Worm (Caenorhabditis elegans) whole organism, L3 larva: Measurements from ENCODE around the gene R107.2.

Experiments used
- R02D3.7 ChIP-seq: fragments of 150-350 bp; optimal IDR thresholded peaks from 2 replicates; lab custom pipeline; 2014; ENCODE audit warnings: missing biosample characterization, missing genetic modification characterization
- ZK546.5 ChIP-seq: sonication (generic microtip); optimal IDR thresholded peaks from 2 replicates; lab custom pipeline; 2017; ENCODE audit warnings: missing biosample characterization, missing genetic modification characterization
- aly-2 ChIP-seq: fragments of 150-350 bp; optimal IDR thresholded peaks from 2 replicates; lab custom pipeline; 2014; ENCODE audit warnings: missing biosample characterization, missing genetic modification characterization
- ama-1 ChIP-seq: fragments of 150-350 bp; optimal IDR thresholded peaks from 2 replicates; lab custom pipeline; 2018
- ceh-82 ChIP-seq: fragments of 150-350 bp; optimal IDR thresholded peaks from 2 replicates; lab custom pipeline; 2014; ENCODE audit warnings: missing biosample characterization, missing genetic modification characterization
- ceh-9 ChIP-seq: sonication (generic microtip); optimal IDR thresholded peaks from 2 replicates; lab custom pipeline; 2018; ENCODE audit warnings: missing biosample characterization, missing genetic modification characterization
- egl-27 ChIP-seq: sonication (generic microtip); optimal IDR thresholded peaks from 4 replicates; lab custom pipeline; 2017; ENCODE audit warnings: missing biosample characterization, missing genetic modification reagents, missing genetic modification characterization
- elt-1 ChIP-seq: fragments of 150-350 bp; optimal IDR thresholded peaks from 2 replicates; lab custom pipeline; 2014; ENCODE audit warnings: missing biosample characterization, missing genetic modification characterization
- elt-2 ChIP-seq: sonication (generic microtip); optimal IDR thresholded peaks from 2 replicates; lab custom pipeline; 2016; ENCODE audit warnings: missing genetic modification reagents, mild to moderate bottlenecking, missing genetic modification characterization, missing compliant biosample characterization
- elt-3 ChIP-seq, 3 experiments: fragments of 150-350 bp in 1 of 3; sonication (generic microtip) in 2 of 3; optimal IDR thresholded peaks; 2 replicates in 2 of 3; 4 replicates in 1 of 3; lab custom pipeline; 2014 to 2017; ENCODE audit warnings: missing biosample characterization in 3 of 3, missing genetic modification characterization in 3 of 3
- fos-1 ChIP-seq: fragments of 150-350 bp; optimal IDR thresholded peaks from 2 replicates; lab custom pipeline; 2014; ENCODE audit warnings: missing biosample characterization, missing genetic modification characterization
- hmg-11 ChIP-seq: sonication (generic microtip); optimal IDR thresholded peaks from 2 replicates; lab custom pipeline; 2016; ENCODE audit warnings: missing genetic modification characterization, missing compliant biosample characterization
- jun-1 ChIP-seq: fragments of 150-350 bp; optimal IDR thresholded peaks from 2 replicates; lab custom pipeline; 2014; ENCODE audit warnings: missing biosample characterization, missing genetic modification reagents, missing genetic modification characterization
- lin-15B ChIP-seq: fragments of 150-350 bp; optimal IDR thresholded peaks from 2 replicates; lab custom pipeline; 2014; ENCODE audit warnings: missing biosample characterization, missing genetic modification characterization
- lin-39 ChIP-seq: fragments of 150-350 bp; optimal IDR thresholded peaks from 2 replicates; lab custom pipeline; 2018; ENCODE audit warnings: missing biosample characterization, missing genetic modification reagents, missing genetic modification characterization
- lsy-12 ChIP-seq: sonication (generic microtip); optimal IDR thresholded peaks from 2 replicates; lab custom pipeline; 2016; ENCODE audit warnings: mild to moderate bottlenecking, missing genetic modification characterization, missing compliant biosample characterization
- mml-1 ChIP-seq: fragments of 150-350 bp; sonication (generic microtip); optimal IDR thresholded peaks from 3 replicates; lab custom pipeline; 2014; ENCODE audit warnings: missing biosample characterization, missing genetic modification characterization
- nfya-1 ChIP-seq: sonication (generic microtip); optimal IDR thresholded peaks from 2 replicates; lab custom pipeline; 2017; ENCODE audit warnings: missing genetic modification characterization, mild to moderate bottlenecking, missing compliant biosample characterization, antibody characterized with exemption, moderate library complexity; ENCODE audit not compliant: insufficient read depth
- nhr-11 ChIP-seq: fragments of 150-350 bp; optimal IDR thresholded peaks from 2 replicates; lab custom pipeline; 2014; ENCODE audit warnings: missing biosample characterization, missing genetic modification characterization
- nhr-23 ChIP-seq: fragments of 150-350 bp; optimal IDR thresholded peaks from 2 replicates; lab custom pipeline; 2014; ENCODE audit warnings: missing biosample characterization, missing genetic modification reagents, missing genetic modification characterization
- nhr-28 ChIP-seq: fragments of 150-350 bp; optimal IDR thresholded peaks from 2 replicates; lab custom pipeline; 2014; ENCODE audit warnings: missing biosample characterization, missing genetic modification characterization
- nhr-77 ChIP-seq: fragments of 150-350 bp; optimal IDR thresholded peaks from 2 replicates; lab custom pipeline; 2014; ENCODE audit warnings: missing biosample characterization, missing genetic modification characterization
- pha-4 ChIP-seq: fragments of 150-350 bp; optimal IDR thresholded peaks from 2 replicates; lab custom pipeline; 2014; ENCODE audit warnings: missing biosample characterization, missing genetic modification reagents, missing genetic modification characterization
- pqm-1 ChIP-seq: fragments of 150-350 bp; optimal IDR thresholded peaks from 2 replicates; lab custom pipeline; 2017; ENCODE audit warnings: missing biosample characterization, missing genetic modification characterization, inconsistent platforms
- sea-2 ChIP-seq: fragments of 150-350 bp; sonication (generic microtip); optimal IDR thresholded peaks from 4 replicates; lab custom pipeline; 2014; ENCODE audit warnings: missing biosample characterization, missing genetic modification reagents, missing genetic modification characterization
- skn-1 ChIP-seq: fragments of 150-350 bp; optimal IDR thresholded peaks from 2 replicates; lab custom pipeline; 2014; ENCODE audit warnings: missing biosample characterization, missing genetic modification characterization
- snpc-4 ChIP-seq: fragments of 150-350 bp; optimal IDR thresholded peaks from 2 replicates; lab custom pipeline; 2014; ENCODE audit warnings: missing biosample characterization, missing genetic modification characterization
- unc-39 ChIP-seq: sonication (generic microtip); optimal IDR thresholded peaks from 4 replicates; lab custom pipeline; 2017; ENCODE audit warnings: missing biosample characterization, missing genetic modification characterization
- unc-62 ChIP-seq: fragments of 150-350 bp; sonication (generic microtip); optimal IDR thresholded peaks from 4 replicates; lab custom pipeline; 2014; ENCODE audit warnings: missing biosample characterization, missing genetic modification reagents, missing genetic modification characterization
- zag-1 ChIP-seq: fragments of 150-350 bp; optimal IDR thresholded peaks from 2 replicates; lab custom pipeline; 2014; ENCODE audit warnings: missing biosample characterization, missing genetic modification characterization
- ztf-11 ChIP-seq: fragments of 150-350 bp; optimal IDR thresholded peaks from 2 replicates; lab custom pipeline; 2014; ENCODE audit warnings: missing biosample characterization, missing genetic modification characterization
- ztf-4 ChIP-seq: fragments of 150-350 bp; optimal IDR thresholded peaks from 2 replicates; lab custom pipeline; 2014; ENCODE audit warnings: missing biosample characterization, missing genetic modification characterization

Gene R107.2

DNA sequence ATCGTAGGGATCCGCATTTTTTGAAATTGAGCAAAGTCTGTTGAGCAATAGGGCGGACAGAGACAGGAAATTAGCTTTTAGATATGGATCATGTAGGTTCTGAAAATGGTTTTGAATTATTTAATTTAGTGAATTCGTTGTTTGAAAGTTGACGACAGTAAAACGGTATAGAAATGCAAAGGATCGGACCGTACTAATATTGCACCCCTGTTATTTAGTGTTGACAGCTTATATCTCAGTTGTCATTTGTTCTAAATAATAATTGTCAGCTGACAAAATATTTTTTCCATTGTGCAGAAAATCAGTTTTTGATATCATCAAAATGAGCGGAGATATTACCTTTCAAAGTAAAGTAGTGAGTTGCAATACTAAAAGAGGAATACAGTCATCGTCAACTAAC, 25.6 kb upstream of the R107.2 start, which contains the start of gene lin-12:
Gene lin-12 (minus strand): TSS at position 101 of the 400 bp plus-strand sequence.
- no peak for TF ChIP-seq unc-39 (tag; lab: Kevin White, UChicago)
- no peak for TF ChIP-seq nhr-23 (tag; lab: Kevin White, UChicago)
- no peak for TF ChIP-seq pha-4 (tag; lab: Kevin White, UChicago)
- TF ChIP-seq ceh-9 (tag; lab: Kevin White, UChicago) = no peak
- no peak for TF ChIP-seq lsy-12 (tag; lab: Kevin White, UChicago)
- no peak for TF ChIP-seq elt-2 (tag; lab: Kevin White, UChicago)
- TF ChIP-seq nfya-1 (tag; lab: Kevin White, UChicago) = no peak
- TF ChIP-seq ztf-11 (tag; lab: Kevin White, UChicago) = no peak
- no peak for TF ChIP-seq lin-39 (tag; lab: Kevin White, UChicago)
- TF ChIP-seq egl-27 (tag; lab: Kevin White, UChicago) = no peak
- TF ChIP-seq skn-1 = no peak
- no peak for TF ChIP-seq lin-15B (tag; lab: Kevin White, UChicago)
- no peak for TF ChIP-seq snpc-4 (tag; lab: Kevin White, UChicago)

DNA sequence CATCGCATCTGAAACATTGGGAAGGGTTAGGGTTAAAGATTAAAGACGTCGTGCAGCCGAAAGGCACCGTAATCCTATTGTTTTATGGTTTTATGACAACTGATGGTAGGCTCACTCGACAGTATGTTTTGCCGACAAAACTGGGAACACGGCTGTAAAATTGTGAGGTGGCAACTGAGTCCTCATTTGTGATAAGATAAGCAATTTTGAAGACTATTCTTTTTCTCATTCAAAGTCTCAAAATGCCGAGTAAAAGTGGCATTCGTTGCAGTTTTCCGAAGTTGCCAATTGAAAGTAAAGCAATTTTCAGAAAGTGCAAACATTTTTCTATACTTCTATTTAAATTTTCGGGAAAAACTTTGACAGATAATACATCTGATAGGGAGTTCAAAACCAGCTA, 24.0 kb upstream of the R107.2 start:
- no peak for TF ChIP-seq nfya-1 (tag; lab: Kevin White, UChicago)
- no peak for TF ChIP-seq aly-2
- no peak for TF ChIP-seq ceh-82 (tag; lab: Kevin White, UChicago)
- TF ChIP-seq ztf-4 (tag; lab: Kevin White, UChicago) = no peak
- no peak for TF ChIP-seq unc-62 (GFP tag; lab: Kevin White, UChicago)
- TF ChIP-seq jun-1 (tag; lab: Kevin White, UChicago) = no peak
- TF ChIP-seq elt-2 (tag; lab: Kevin White, UChicago) = peak; percentile 55
- peak; percentile 4 for TF ChIP-seq pqm-1 (tag; lab: Kevin White, UChicago)
- TF ChIP-seq snpc-4 (tag; lab: Kevin White, UChicago) = no peak
- TF ChIP-seq nhr-11 (tag; lab: Kevin White, UChicago) = no peak
- TF ChIP-seq elt-1 (tag; lab: Kevin White, UChicago) = no peak
- TF ChIP-seq elt-3 (tag; optimal IDR thresholded peaks at IDR 0.05; lab: Kevin White, UChicago) = no peak
- TF ChIP-seq mml-1 (tag; lab: Kevin White, UChicago) = no peak
- TF ChIP-seq nhr-28 (tag; lab: Kevin White, UChicago) = no peak

DNA sequence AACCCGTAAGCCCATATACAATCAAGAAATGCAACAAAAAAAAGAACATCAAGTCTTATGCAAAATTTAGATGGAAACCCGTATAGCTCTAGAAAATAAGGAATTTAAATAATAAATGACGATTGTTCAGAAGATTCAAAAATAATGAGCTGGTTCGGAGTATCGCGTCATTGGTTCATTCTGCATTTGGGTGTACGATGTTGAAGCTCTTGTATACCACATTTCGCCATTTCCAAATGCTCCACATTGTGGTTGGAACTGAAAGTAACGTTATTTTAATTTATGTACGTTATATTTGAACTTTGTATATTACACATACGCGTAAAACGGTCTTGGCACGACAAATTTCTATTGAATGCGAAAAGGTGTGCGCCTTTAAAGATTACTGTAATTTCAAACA, 14.5 kb upstream of the R107.2 start:
- TF ChIP-seq nhr-77 (tag; lab: Kevin White, UChicago) (peak; percentile 50), ama-1 (lab: Kevin White, UChicago) (peak; percentile 17), pha-4 (tag; lab: Kevin White, UChicago) (peak; percentile 3), ZK546.5 (no peak), fos-1 (tag; lab: Kevin White, UChicago) (peak; percentile 38), sea-2 (GFP tag; lab: Kevin White, UChicago) (no peak), lin-39 (tag; lab: Kevin White, UChicago) (no peak), elt-2 (tag; lab: Kevin White, UChicago) (peak; percentile 17)

DNA sequence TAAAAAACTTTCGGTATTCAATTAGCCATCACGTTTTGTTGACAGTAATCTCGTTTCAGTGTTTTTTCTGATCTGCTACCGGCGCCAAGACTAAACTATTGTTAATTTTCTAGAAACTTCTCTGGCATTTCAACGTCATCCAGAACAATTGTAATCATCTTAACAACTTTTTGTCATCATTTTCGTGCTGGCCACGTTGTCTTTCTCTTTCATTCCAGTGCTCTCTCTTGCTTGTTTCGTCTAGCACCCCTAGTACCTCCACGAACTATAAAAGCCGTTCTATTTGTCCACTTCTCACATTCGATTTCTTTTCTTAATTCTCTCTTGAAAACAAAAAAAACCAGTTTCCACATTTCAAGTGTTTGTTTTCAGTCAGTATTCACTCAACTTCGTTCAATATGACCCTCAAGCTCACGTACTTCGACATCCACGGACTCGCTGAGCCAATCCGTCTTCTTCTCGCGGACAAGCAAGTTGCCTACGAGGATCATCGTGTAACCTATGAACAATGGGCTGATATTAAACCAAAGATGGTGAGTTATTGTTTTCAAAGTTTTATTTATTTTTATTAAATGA, 13.3 kb upstream of the R107.2 start, which contains the start of gene gst-1:
Gene gst-1 (plus strand): TSS at position 373 of the 576 bp plus-strand sequence.
- peak; percentile 65 for TF ChIP-seq elt-2 (tag; lab: Kevin White, UChicago)
- peak; percentile 4 for TF ChIP-seq hmg-11 (tag; lab: Kevin White, UChicago)
- TF ChIP-seq pha-4 (tag; lab: Kevin White, UChicago) = peak; percentile 66
- peak; percentile 94 for TF ChIP-seq skn-1
- peak; percentile 38 for TF ChIP-seq nfya-1 (tag; lab: Kevin White, UChicago)
- TF ChIP-seq zag-1 (tag; lab: Kevin White, UChicago) = no peak
- TF ChIP-seq lsy-12 (tag; lab: Kevin White, UChicago) = peak; percentile 11
- no peak for TF ChIP-seq elt-1 (tag; lab: Kevin White, UChicago)
- peak; percentile 60 for TF ChIP-seq ama-1 (lab: Kevin White, UChicago)

DNA sequence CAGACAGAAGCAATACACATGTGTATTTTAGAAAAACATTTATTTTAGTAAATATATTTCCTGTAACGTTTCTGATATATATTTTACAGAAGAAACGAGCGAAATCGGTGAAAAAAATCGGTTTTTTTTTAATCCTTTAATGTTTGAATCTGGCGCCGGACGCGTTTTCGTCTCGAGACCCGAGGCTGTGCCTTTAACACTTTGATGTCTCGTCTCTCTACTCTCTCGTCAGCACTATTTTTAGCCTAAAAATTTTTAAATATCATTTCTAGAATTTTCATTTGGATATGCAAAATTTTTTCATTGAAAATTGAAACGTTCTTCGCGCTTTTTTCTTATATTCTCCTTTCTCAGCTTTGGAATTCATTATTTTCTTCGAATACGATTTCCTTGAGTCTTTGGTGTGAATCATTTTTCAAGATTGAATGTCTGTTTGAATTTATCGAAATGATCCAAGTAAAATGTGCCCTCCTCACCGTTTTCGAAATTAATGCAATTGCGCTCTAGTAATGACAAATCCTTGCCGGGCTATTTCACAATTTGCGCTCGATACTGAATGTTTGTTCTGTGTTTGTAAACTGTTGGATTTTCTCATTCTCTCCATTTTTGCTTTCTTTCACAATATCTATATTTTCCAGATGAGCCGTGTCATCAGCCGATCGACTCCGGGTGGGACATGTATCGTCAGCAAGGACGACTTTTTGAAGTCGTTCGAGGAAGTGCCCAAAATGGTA, 8.8 kb upstream of the R107.2 start, which contains the start of gene cls-2:
Gene cls-2 (plus strand): TSS at position 635 of the 734 bp plus-strand sequence.
- TF ChIP-seq R02D3.7 (no peak), lin-15B (tag; lab: Kevin White, UChicago) (peak; percentile 29), skn-1 (no peak)
